Worm (Caenorhabditis elegans): ENCODE measurements around the gene csn-5.

csn-5 gene

DNA sequence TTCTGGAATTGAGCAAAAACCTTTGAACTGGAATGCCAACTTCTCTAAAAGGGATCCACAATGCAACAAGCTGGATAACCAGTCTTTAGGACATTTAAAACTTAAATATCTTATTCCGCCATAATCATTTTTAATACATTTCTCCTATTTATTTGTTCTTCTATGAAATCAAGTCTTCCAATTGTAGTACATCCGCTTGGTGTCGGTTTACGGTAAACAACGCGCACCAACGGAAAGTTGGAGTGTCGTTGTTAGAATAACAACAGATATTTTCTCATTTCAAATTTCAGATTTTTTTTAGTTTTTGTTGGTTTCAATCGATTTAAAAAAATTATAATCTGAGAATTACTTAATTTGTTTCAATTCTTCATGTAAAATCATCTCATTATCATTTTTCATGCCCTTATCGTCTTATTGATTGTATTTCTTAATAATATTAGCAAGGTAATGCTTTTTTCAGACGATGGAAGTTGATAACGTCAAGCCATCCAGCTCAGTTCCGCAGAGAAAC, at the start of gene csn-5:
Gene csn-5, plus strand, starts transcription at position 461 of the 511 bp plus-strand sequence.
- no peak for TF ChIP-seq cog-1 (tag; optimal IDR thresholded peaks at IDR 0.05)
- no peak for TF ChIP-seq ref-1 (GFP tag; conservative IDR thresholded peaks at IDR 0.05)
- no peak for TF ChIP-seq ztf-29 (GFP tag; IDR thresholded peaks at IDR 0.05)
- TF ChIP-seq T22C8.4 (GFP tag; IDR thresholded peaks at IDR 0.05), result no peak
- TF ChIP-seq flt-1 (GFP tag; IDR thresholded peaks at IDR 0.05), result no peak

ce11 chrIV:5600316-5600715, 49.0 kb upstream of the csn-5 start:
- TF ChIP-seq flt-1 (GFP tag; IDR thresholded peaks at IDR 0.05) (peak; percentile 60; the same call in 1 of the 2 replicates), cog-1 (tag; optimal IDR thresholded peaks at IDR 0.05) (peak; percentile 87), tab-1 (GFP tag; IDR thresholded peaks at IDR 0.05) (no peak), ztf-23 (GFP tag; IDR thresholded peaks at IDR 0.05) (peak; percentile 54; the same call in 1 of the 2 replicates)

- TF ChIP-seq klf-2 (GFP tag; conservative IDR thresholded peaks at IDR 0.05), result no peak
- no peak for TF ChIP-seq flt-1 (GFP tag; IDR thresholded peaks at IDR 0.05)
- no peak for TF ChIP-seq tab-1 (GFP tag; IDR thresholded peaks at IDR 0.05)
- no peak for TF ChIP-seq ztf-23 (GFP tag; IDR thresholded peaks at IDR 0.05)
- TF ChIP-seq T22C8.4 (GFP tag; IDR thresholded peaks at IDR 0.05), result no peak
These were observed 46.9 kb upstream of the csn-5 start for ce11 chrIV:5602415-5602814.

DNA sequence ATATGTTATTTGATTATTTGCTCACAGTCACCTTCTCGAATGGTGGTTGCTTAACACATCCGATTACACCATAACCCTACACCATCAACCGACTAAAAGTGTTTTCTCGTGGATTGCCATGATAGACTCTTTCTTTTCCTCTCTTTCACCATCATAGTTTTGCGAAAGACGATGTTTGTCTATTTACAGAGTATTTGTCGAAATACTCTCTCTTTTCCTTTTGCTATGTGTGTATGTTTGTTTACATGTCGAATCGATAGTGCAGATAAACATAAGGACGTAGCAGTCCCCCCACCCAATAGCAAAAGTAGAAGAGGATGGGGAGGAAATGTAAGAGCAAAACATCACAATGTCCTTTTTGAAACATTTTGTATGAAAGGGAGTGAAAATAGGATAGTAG, 46.0 kb upstream of the csn-5 start:
- no peak for TF ChIP-seq med-1 (GFP tag; optimal IDR thresholded peaks at IDR 0.05; ENCODE audit: insufficient read depth)
- no peak for TF ChIP-seq tab-1 (GFP tag; IDR thresholded peaks at IDR 0.05)

- TF ChIP-seq cog-1 (tag; optimal IDR thresholded peaks at IDR 0.05) (peak; percentile 47), tab-1 (GFP tag; IDR thresholded peaks at IDR 0.05) (no peak)
These were observed 44.9 kb upstream of the csn-5 start for ce11 chrIV:5604465-5604864.

DNA sequence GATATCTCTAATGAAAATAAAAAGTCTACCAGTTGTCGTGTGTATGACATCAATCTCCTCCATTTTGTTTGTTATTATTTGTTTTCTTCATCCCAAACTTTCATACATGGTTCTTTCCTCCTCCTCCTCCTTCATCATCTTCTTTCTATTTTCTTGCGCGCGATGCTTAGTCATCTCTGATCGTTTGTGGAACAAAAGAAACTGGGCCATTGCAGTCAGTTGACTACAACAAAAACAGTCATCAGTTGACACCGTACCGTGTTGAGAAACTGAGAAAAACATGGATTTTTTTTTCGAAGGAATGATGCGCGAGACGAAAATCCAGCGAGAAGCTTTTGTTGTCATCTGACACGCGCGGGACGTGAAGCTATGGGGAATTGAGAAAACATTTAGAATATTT, 44.1 kb upstream of the csn-5 start:
- TF ChIP-seq med-1 (GFP tag; optimal IDR thresholded peaks at IDR 0.05; ENCODE audit: insufficient read depth) (no peak), klf-2 (GFP tag; conservative IDR thresholded peaks at IDR 0.05) (no peak), ztf-29 (GFP tag; IDR thresholded peaks at IDR 0.05) (no peak), flt-1 (GFP tag; IDR thresholded peaks at IDR 0.05) (no peak), T22C8.4 (GFP tag; IDR thresholded peaks at IDR 0.05) (no peak), ztf-23 (GFP tag; IDR thresholded peaks at IDR 0.05) (no peak), cog-1 (tag; optimal IDR thresholded peaks at IDR 0.05) (no peak), ref-1 (GFP tag; conservative IDR thresholded peaks at IDR 0.05) (no peak), tab-1 (GFP tag; IDR thresholded peaks at IDR 0.05) (no peak)

ce11 chrIV:5607343-5607742, 42.0 kb upstream of the csn-5 start:
- no peak for TF ChIP-seq klf-2 (GFP tag; conservative IDR thresholded peaks at IDR 0.05)
- no peak for TF ChIP-seq ztf-29 (GFP tag; IDR thresholded peaks at IDR 0.05)
- no peak for TF ChIP-seq ref-1 (GFP tag; conservative IDR thresholded peaks at IDR 0.05)
- TF ChIP-seq flt-1 (GFP tag; IDR thresholded peaks at IDR 0.05), result no peak
- no peak for TF ChIP-seq T22C8.4 (GFP tag; IDR thresholded peaks at IDR 0.05)
- no peak for TF ChIP-seq cog-1 (tag; optimal IDR thresholded peaks at IDR 0.05)
- TF ChIP-seq med-1 (GFP tag; optimal IDR thresholded peaks at IDR 0.05; ENCODE audit: insufficient read depth), result no peak

ce11 chrIV:5614558-5615026, 34.7 kb upstream of the csn-5 start, which contains the start of gene C39H7.4:
C39H7.4 (minus strand) TSS chrIV:5614608.
- TF ChIP-seq flt-1 (GFP tag; IDR thresholded peaks at IDR 0.05) (no peak), T22C8.4 (GFP tag; IDR thresholded peaks at IDR 0.05) (no peak), ztf-29 (GFP tag; IDR thresholded peaks at IDR 0.05) (no peak), ref-1 (GFP tag; conservative IDR thresholded peaks at IDR 0.05) (no peak), cog-1 (tag; optimal IDR thresholded peaks at IDR 0.05) (no peak), tab-1 (GFP tag; IDR thresholded peaks at IDR 0.05) (no peak), med-1 (GFP tag; optimal IDR thresholded peaks at IDR 0.05; ENCODE audit: insufficient read depth) (no peak), klf-2 (GFP tag; conservative IDR thresholded peaks at IDR 0.05) (no peak), ztf-23 (GFP tag; IDR thresholded peaks at IDR 0.05) (no peak)

- TF ChIP-seq cog-1 (tag; optimal IDR thresholded peaks at IDR 0.05) (no peak), tab-1 (GFP tag; IDR thresholded peaks at IDR 0.05) (no peak)
These were observed 29.7 kb upstream of the csn-5 start, which contains the start of gene srsx-16 for ce11 chrIV:5619643-5620042. srsx-16 (minus strand) TSS chrIV:5619743.

DNA sequence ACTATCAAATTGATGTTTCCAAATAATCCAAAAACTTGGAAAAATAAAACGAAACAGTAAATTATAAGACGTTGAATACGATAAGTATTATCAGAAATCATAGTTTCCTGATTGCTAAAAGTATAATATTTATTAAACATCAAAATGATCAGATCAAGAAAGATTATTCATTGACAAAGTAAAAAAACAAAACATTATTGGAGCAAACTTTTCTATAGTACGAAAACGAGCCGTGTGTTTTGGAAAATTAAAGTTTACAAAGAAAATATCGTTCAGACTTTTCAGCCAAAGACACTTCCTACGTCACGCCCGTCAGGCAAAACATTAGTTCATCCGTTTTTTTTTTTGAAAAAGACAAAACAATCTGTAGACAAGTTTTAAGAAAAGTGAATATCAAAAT, 25.6 kb upstream of the csn-5 start, which contains the start of gene srsx-15:
Gene srsx-15, minus strand, starts transcription at position 101 of the 400 bp plus-strand sequence.
- TF ChIP-seq klf-2 (GFP tag; conservative IDR thresholded peaks at IDR 0.05), result no peak
- no peak for TF ChIP-seq cog-1 (tag; optimal IDR thresholded peaks at IDR 0.05)

DNA sequence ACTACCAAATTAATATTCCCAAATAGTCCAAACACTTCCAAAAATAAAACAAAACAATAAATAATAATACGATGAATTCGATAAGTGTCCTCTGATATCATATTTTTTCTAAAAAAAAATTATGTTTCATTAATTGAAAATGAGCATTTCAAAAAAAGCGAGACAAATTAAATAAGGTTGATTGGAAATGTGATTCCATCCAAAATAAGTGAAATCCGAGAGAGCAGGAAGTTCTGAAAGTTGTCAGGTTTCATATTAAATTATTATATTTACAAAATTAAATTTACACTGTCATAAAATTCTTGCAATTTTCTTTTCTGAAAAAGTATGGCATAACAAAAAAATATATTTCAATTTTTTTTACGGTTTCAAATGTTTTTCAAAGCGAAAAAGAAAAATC, 22.3 kb upstream of the csn-5 start, which contains the start of gene srsx-14:
Gene srsx-14, minus strand, starts transcription at position 101 of the 400 bp plus-strand sequence.
- TF ChIP-seq ztf-23 (GFP tag; IDR thresholded peaks at IDR 0.05), result no peak
- no peak for TF ChIP-seq ref-1 (GFP tag; conservative IDR thresholded peaks at IDR 0.05)
- TF ChIP-seq tab-1 (GFP tag; IDR thresholded peaks at IDR 0.05), result no peak
- no peak for TF ChIP-seq T22C8.4 (GFP tag; IDR thresholded peaks at IDR 0.05)
- TF ChIP-seq cog-1 (tag; optimal IDR thresholded peaks at IDR 0.05), result no peak
- TF ChIP-seq med-1 (GFP tag; optimal IDR thresholded peaks at IDR 0.05; ENCODE audit: insufficient read depth), result no peak
- TF ChIP-seq flt-1 (GFP tag; IDR thresholded peaks at IDR 0.05), result no peak

All from whole organism, midembryonic.